Fruit fly (Drosophila melanogaster) whole organism, embryonic: ENCODE data around the gene CG13838.

Experiments used
- Antp ChIP-seq: fragments of 200-800 bp; sonication (Bioruptor generic); optimal IDR thresholded peaks from 3 replicates; lab custom pipeline; 2016; ENCODE audit warnings: missing biosample characterization, missing genetic modification characterization
- Blimp-1 ChIP-seq: fragments of 200-800 bp; sonication (Bioruptor generic); optimal IDR thresholded peaks from 3 replicates; lab custom pipeline; 2018; ENCODE audit warnings: missing biosample characterization, missing genetic modification characterization, mild to moderate bottlenecking, moderate library complexity, missing genetic modification reagents
- C15 ChIP-seq: fragments of 200-800 bp; sonication (Bioruptor generic); IDR thresholded peaks from 3 replicates; pipeline ENCODE4 v1.3.6; 2022; ENCODE audit warnings: missing biosample characterization, missing genetic modification characterization
- CG10321 ChIP-seq: fragments of 200-800 bp; sonication (Bioruptor generic); IDR thresholded peaks from 2 replicates; pipeline ENCODE4 v1.3.6; 2022; ENCODE audit warnings: missing biosample characterization, missing genetic modification characterization
- CG10979 ChIP-seq: fragments of 200-800 bp; sonication (Bioruptor generic); optimal IDR thresholded peaks from 2 replicates; lab custom pipeline; 2018; ENCODE audit warnings: missing biosample characterization, mild to moderate bottlenecking, missing genetic modification characterization, moderate library complexity
- CG11085 ChIP-seq: fragments of 200-800 bp; sonication (Bioruptor generic); IDR thresholded peaks from 2 replicates; pipeline ENCODE4 v1.3.6; 2022; ENCODE audit warnings: missing biosample characterization, missing genetic modification characterization
- CG11456 ChIP-seq: fragments of 200-800 bp; sonication (Bioruptor generic); IDR thresholded peaks from 3 replicates; pipeline ENCODE4 v1.3.6; 2022; ENCODE audit warnings: missing biosample characterization, missing genetic modification characterization
- CG12219 ChIP-seq: fragments of 200-800 bp; sonication (Bioruptor generic); optimal IDR thresholded peaks from 3 replicates; lab custom pipeline; 2018; ENCODE audit warnings: missing biosample characterization, mild to moderate bottlenecking, missing genetic modification characterization
- CG15011 ChIP-seq: fragments of 200-800 bp; sonication (Bioruptor generic); optimal IDR thresholded peaks from 3 replicates; lab custom pipeline; 2018; ENCODE audit warnings: missing biosample characterization, mild to moderate bottlenecking, missing genetic modification characterization
- CG1529 ChIP-seq: fragments of 200-800 bp; sonication (Bioruptor generic); optimal IDR thresholded peaks from 3 replicates; lab custom pipeline; 2018; ENCODE audit warnings: missing biosample characterization, missing genetic modification characterization
- CG1602 ChIP-seq: fragments of 200-800 bp; sonication (Bioruptor generic); optimal IDR thresholded peaks from 3 replicates; lab custom pipeline; 2016; ENCODE audit warnings: missing biosample characterization, missing genetic modification characterization
- CG17328 ChIP-seq: fragments of 200-800 bp; sonication (Bioruptor generic); IDR thresholded peaks from 2 replicates; pipeline ENCODE4 v1.3.6; 2022; ENCODE audit warnings: missing biosample characterization, missing genetic modification characterization
- CG18262 ChIP-seq: fragments of 200-800 bp; optimal IDR thresholded peaks from 3 replicates; lab custom pipeline; 2019; ENCODE audit warnings: missing biosample characterization, mild to moderate bottlenecking, missing genetic modification characterization, moderate library complexity
- CG2129 ChIP-seq: fragments of 200-800 bp; sonication (Bioruptor generic); IDR thresholded peaks from 2 replicates; pipeline ENCODE4 v1.3.6; 2022; ENCODE audit warnings: missing biosample characterization, missing genetic modification characterization; ENCODE audit not compliant: partially characterized antibody
- CG2199 ChIP-seq: fragments of 200-800 bp; sonication (Bioruptor generic); IDR thresholded peaks from 3 replicates; pipeline ENCODE4 v1.3.6; 2022; ENCODE audit warnings: missing biosample characterization, missing genetic modification characterization
- CG3281 ChIP-seq: fragments of 200-800 bp; sonication (Bioruptor generic); optimal IDR thresholded peaks from 3 replicates; lab custom pipeline; 2017; ENCODE audit warnings: missing biosample characterization, mild to moderate bottlenecking, missing genetic modification characterization
- CG3838 ChIP-seq: fragments of 200-800 bp; sonication (Bioruptor generic); optimal IDR thresholded peaks from 3 replicates; lab custom pipeline; 2016; ENCODE audit warnings: missing biosample characterization, missing genetic modification characterization
- CG4424 ChIP-seq: fragments of 200-800 bp; sonication (Bioruptor generic); optimal IDR thresholded peaks from 3 replicates; lab custom pipeline; 2016; ENCODE audit warnings: missing biosample characterization, missing genetic modification characterization
- CG4707 ChIP-seq: fragments of 200-800 bp; sonication (Bioruptor generic); optimal IDR thresholded peaks from 2 replicates; lab custom pipeline; 2018; ENCODE audit warnings: missing biosample characterization, mild to moderate bottlenecking, missing genetic modification characterization, moderate library complexity
- CG7271 ChIP-seq: fragments of 200-800 bp; sonication (Bioruptor generic); optimal IDR thresholded peaks from 2 replicates; lab custom pipeline; 2018; ENCODE audit warnings: missing biosample characterization, mild to moderate bottlenecking, missing genetic modification characterization, moderate library complexity
- CG7987 ChIP-seq: fragments of 200-800 bp; sonication (Bioruptor generic); optimal IDR thresholded peaks from 2 replicates; lab custom pipeline; 2018; ENCODE audit warnings: missing biosample characterization, mild to moderate bottlenecking, missing genetic modification characterization, moderate library complexity
- CG8281 ChIP-seq: fragments of 200-800 bp; sonication (Bioruptor generic); optimal IDR thresholded peaks from 2 replicates; lab custom pipeline; 2018; ENCODE audit warnings: missing biosample characterization, mild to moderate bottlenecking, missing genetic modification characterization, moderate library complexity
- CG9609 ChIP-seq: fragments of 200-800 bp; sonication (Bioruptor generic); optimal IDR thresholded peaks from 3 replicates; lab custom pipeline; 2016; ENCODE audit warnings: missing biosample characterization, missing genetic modification characterization
- CG9817 ChIP-seq: fragments of 200-800 bp; sonication (Bioruptor generic); optimal IDR thresholded peaks from 2 replicates; lab custom pipeline; 2018; ENCODE audit warnings: missing biosample characterization, mild to moderate bottlenecking, missing genetic modification characterization, moderate library complexity
- CrebB ChIP-seq: fragments of 200-800 bp; sonication (Bioruptor generic); optimal IDR thresholded peaks from 3 replicates; lab custom pipeline; 2018; ENCODE audit warnings: missing biosample characterization, mild to moderate bottlenecking, missing genetic modification characterization
- Doc2 ChIP-seq: fragments of 200-800 bp; sonication (Bioruptor generic); IDR thresholded peaks from 2 replicates; pipeline ENCODE4 v1.3.6; 2022; ENCODE audit warnings: missing biosample characterization, missing genetic modification characterization
- Ets65A ChIP-seq: fragments of 200-800 bp; sonication (Bioruptor generic); peaks from one replicate; lab custom pipeline; 2016; ENCODE audit warnings: missing biosample characterization, missing genetic modification characterization
- HmgZ ChIP-seq: fragments of 200-800 bp; sonication (Bioruptor generic); optimal IDR thresholded peaks from 2 replicates; lab custom pipeline; 2018; ENCODE audit warnings: missing biosample characterization, mild to moderate bottlenecking, missing genetic modification characterization
- Hmr ChIP-seq: fragments of 200-800 bp; sonication (Bioruptor generic); optimal IDR thresholded peaks from 3 replicates; lab custom pipeline; 2017; ENCODE audit warnings: mild to moderate bottlenecking, missing biosample characterization, missing genetic modification reagents, missing genetic modification characterization
- Opbp ChIP-seq: fragments of 200-800 bp; sonication (Bioruptor generic); IDR thresholded peaks from 3 replicates; pipeline ENCODE4 v1.3.6; 2022; ENCODE audit warnings: missing biosample characterization, missing genetic modification characterization; ENCODE audit not compliant: partially characterized antibody
- Scr ChIP-seq: fragments of 200-800 bp; sonication (Bioruptor generic); IDR thresholded peaks from 2 replicates; pipeline ENCODE4 v1.3.6; 2022; ENCODE audit warnings: missing biosample characterization, missing genetic modification characterization; ENCODE audit not compliant: partially characterized antibody
- ase ChIP-seq: fragments of 200-800 bp; sonication (Bioruptor generic); IDR thresholded peaks from 3 replicates; pipeline ENCODE4 v1.3.6; 2022; ENCODE audit warnings: missing biosample characterization, missing genetic modification characterization
- btn ChIP-seq: fragments of 200-800 bp; sonication (Bioruptor generic); optimal IDR thresholded peaks from 2 replicates; lab custom pipeline; 2016; ENCODE audit warnings: missing biosample characterization, missing genetic modification characterization
- esg ChIP-seq: fragments of 200-800 bp; sonication (Bioruptor generic); conservative IDR thresholded peaks from 2 replicates; pipeline ENCODE4 v1.3.6; 2022; ENCODE audit warnings: missing biosample characterization, missing genetic modification characterization
- fd3F ChIP-seq: fragments of 200-800 bp; sonication (Bioruptor generic); optimal IDR thresholded peaks from 2 replicates; lab custom pipeline; 2018; ENCODE audit warnings: missing biosample characterization, mild to moderate bottlenecking, missing genetic modification characterization, moderate library complexity
- fd64A ChIP-seq: fragments of 200-800 bp; sonication (Bioruptor generic); optimal IDR thresholded peaks from 3 replicates; lab custom pipeline; 2018; ENCODE audit warnings: missing biosample characterization, mild to moderate bottlenecking, missing genetic modification characterization
- fru ChIP-seq: fragments of >200 bp; optimal IDR thresholded peaks from 2 replicates; lab custom pipeline; 2017
- grn ChIP-seq: fragments of 200-800 bp; sonication (Bioruptor generic); optimal IDR thresholded peaks from 3 replicates; lab custom pipeline; 2017; ENCODE audit warnings: missing biosample characterization, missing genetic modification characterization
- gt ChIP-seq: fragments of 200-800 bp; sonication (Bioruptor generic); IDR thresholded peaks from 2 replicates; pipeline ENCODE4 v1.3.6; 2022; ENCODE audit warnings: missing biosample characterization, missing genetic modification characterization
- hbn ChIP-seq: fragments of 200-800 bp; sonication (Bioruptor generic); IDR thresholded peaks from 2 replicates; pipeline ENCODE4 v1.3.6; 2022; ENCODE audit warnings: missing biosample characterization, missing genetic modification characterization; ENCODE audit not compliant: partially characterized antibody
- hkb ChIP-seq, 2 experiments: fragments of 200-800 bp in 1 of 2; fragments of >200 bp in 1 of 2; sonication (Bioruptor generic) in 1 of 2; IDR thresholded peaks in 1 of 2; optimal IDR thresholded peaks in 1 of 2; 2 replicates each; pipeline versions ENCODE4 v1.3.6 to Lab custom; 2017 to 2022; ENCODE audit warnings: missing biosample characterization in 1 of 2, missing genetic modification characterization in 1 of 2
- hth ChIP-seq: fragments of >200 bp; optimal IDR thresholded peaks from 2 replicates; lab custom pipeline; 2017; ENCODE audit warnings: inconsistent platforms
- insv ChIP-seq, 2 experiments: fragments of 200-800 bp; sonication (Bioruptor generic); optimal IDR thresholded peaks; 3 replicates each; lab custom pipeline; 2016 to 2018; ENCODE audit warnings: missing biosample characterization in 2 of 2, missing genetic modification characterization in 2 of 2
- jing ChIP-seq: fragments of 200-800 bp; sonication (Bioruptor generic); optimal IDR thresholded peaks from 2 replicates; lab custom pipeline; 2018; ENCODE audit warnings: missing biosample characterization, mild to moderate bottlenecking, missing genetic modification characterization
- kay ChIP-seq: fragments of 200-800 bp; sonication (Bioruptor generic); optimal IDR thresholded peaks from 2 replicates; lab custom pipeline; 2016; ENCODE audit warnings: missing biosample characterization, missing genetic modification characterization
- lmd ChIP-seq: fragments of 200-800 bp; sonication (Bioruptor generic); IDR thresholded peaks from 2 replicates; pipeline ENCODE4 v1.3.6; 2022; ENCODE audit warnings: missing biosample characterization, missing genetic modification characterization
- nau ChIP-seq: fragments of 200-800 bp; sonication (Bioruptor generic); optimal IDR thresholded peaks from 3 replicates; lab custom pipeline; 2017; ENCODE audit warnings: missing biosample characterization, mild to moderate bottlenecking, missing genetic modification characterization, missing genetic modification reagents
- repo ChIP-seq: fragments of 200-800 bp; sonication (Bioruptor generic); optimal IDR thresholded peaks from 2 replicates; lab custom pipeline; 2016; ENCODE audit warnings: missing biosample characterization, missing genetic modification characterization
- trem ChIP-seq: fragments of 200-800 bp; optimal IDR thresholded peaks from 3 replicates; lab custom pipeline; 2019; ENCODE audit warnings: missing biosample characterization, mild to moderate bottlenecking, missing genetic modification characterization, moderate library complexity
- ttk ChIP-seq: fragments of 200-800 bp; sonication (Bioruptor generic); IDR thresholded peaks from 2 replicates; pipeline ENCODE4 v2.1.2; 2022; ENCODE audit warnings: missing biosample characterization, missing genetic modification characterization
- zen2 ChIP-seq: fragments of 200-800 bp; sonication (Bioruptor generic); IDR thresholded peaks from 3 replicates; pipeline ENCODE4 v1.3.6; 2022; ENCODE audit warnings: missing biosample characterization, missing genetic modification characterization; ENCODE audit not compliant: partially characterized antibody

CG13838 gene

DNA sequence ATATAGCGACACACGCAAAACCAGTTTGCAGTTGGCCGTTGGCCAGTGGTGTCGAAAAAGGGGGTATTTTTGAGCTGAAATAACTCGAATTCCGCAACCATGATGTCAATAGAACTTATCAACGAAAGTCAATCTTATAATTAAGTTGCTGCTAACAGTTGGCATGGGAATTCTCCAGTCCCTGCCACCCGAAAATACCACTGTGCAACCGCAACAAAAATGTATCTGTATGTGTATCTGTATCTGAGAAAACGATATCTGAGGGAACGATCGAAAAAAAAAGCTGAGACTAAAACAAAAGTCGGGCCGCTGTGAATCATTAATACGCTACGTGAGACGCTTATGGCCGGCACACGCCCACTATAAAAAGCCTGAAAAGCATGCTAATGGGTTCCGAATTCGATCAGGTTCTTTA is 4.5 kb downstream of the CG13838 start (continued):
- TF ChIP-seq CG8281 (tag; lab: Kevin White, UChicago) (no peak), btn (GFP tag; lab: Kevin White, UChicago) (no peak), CG1529 (no peak), CG11085 (GFP tag; lab: Robert Waterston, UW) (no peak), CG12219 (no peak), HmgZ (tag; lab: Kevin White, UChicago) (no peak), CG10979 (tag; lab: Kevin White, UChicago) (no peak), Doc2 (GFP tag; lab: Robert Waterston, UW) (no peak), insv (GFP tag; optimal IDR thresholded peaks at IDR 0.05; lab: Kevin White, UChicago) (no peak), kay (GFP tag; lab: Kevin White, UChicago) (peak; percentile 38), CG17328 (0 out of 2 replicates have a peak, but pooled peaks have one; percentile 36), Hmr (GFP tag; lab: Kevin White, UChicago) (peak; percentile 60), CG10321 (no peak), Ets65A (GFP tag; lab: Kevin White, UChicago) (peak; percentile 90), gt (GFP tag; lab: Robert Waterston, UW) (no peak), Opbp (GFP tag; lab: Robert Waterston, UW) (no peak), nau (GFP tag; lab: Kevin White, UChicago) (no peak), hbn (GFP tag; lab: Robert Waterston, UW) (no peak), hkb (optimal IDR thresholded peaks at IDR 0.05; lab: Kevin White, UChicago) (no peak), hkb (GFP tag; IDR thresholded peaks at IDR 0.05; lab: Robert Waterston, UW) (peak; percentile 64; the same call in 1 of the 2 replicates), CG7271 (tag; lab: Kevin White, UChicago) (no peak), fd64A (GFP tag; lab: Kevin White, UChicago) (no peak), fru (lab: Kevin White, UChicago) (no peak), zen2 (GFP tag; lab: Robert Waterston, UW) (no peak), Blimp-1 (GFP tag; lab: Kevin White, UChicago) (peak; percentile 1), C15 (GFP tag; lab: Robert Waterston, UW) (0 out of 3 replicates have a peak, but pooled peaks have one; percentile 23), CG9609 (GFP tag; lab: Kevin White, UChicago) (peak; percentile 42), trem (tag; lab: Kevin White, UChicago) (no peak), jing (no peak), lmd (GFP tag; lab: Robert Waterston, UW) (peak; percentile 82), fd3F (GFP tag; lab: Kevin White, UChicago) (peak; percentile 41), ase (peak; percentile 45; the same call in 1 of the 3 replicates), ttk (0 out of 2 replicates have a peak, but pooled peaks have one; percentile 29), repo (peak; percentile 17), CG4424 (no peak), CG15011 (no peak), CrebB (tag; lab: Kevin White, UChicago) (no peak), CG3281 (peak; percentile 46), grn (GFP tag; lab: Kevin White, UChicago) (peak; percentile 52), CG4707 (no peak), CG7987 (GFP tag; lab: Kevin White, UChicago) (no peak), CG1602 (no peak), Scr (GFP tag; lab: Robert Waterston, UW) (no peak), esg (GFP tag; lab: Robert Waterston, UW) (peak; percentile 49), CG3838 (no peak), CG9817 (tag; lab: Kevin White, UChicago) (peak; percentile 43), hth (lab: Kevin White, UChicago) (no peak), CG2129 (GFP tag; lab: Robert Waterston, UW) (no peak), CG18262 (tag; lab: Kevin White, UChicago) (no peak), CG2199 (no peak), Antp (GFP tag; lab: Kevin White, UChicago) (peak; percentile 52), CG11456 (GFP tag; lab: Robert Waterston, UW) (peak; percentile 71; the same call in 2 of the 3 replicates)
